Worm (Caenorhabditis elegans) whole organism, mixed stage, embryonic: ENCODE data around the gene F20D6.1.

Source experiments
- M03D4.4 ChIP-seq: sonication (generic microtip); optimal IDR thresholded peaks from 2 replicates; lab custom pipeline; 2017; ENCODE audit warnings: mild to moderate bottlenecking, missing genetic modification characterization, missing compliant biosample characterization
- bed-3 ChIP-seq: fragments of 200-800 bp; sonication (Bioruptor generic); optimal IDR thresholded peaks from 3 replicates; lab custom pipeline; 2018; ENCODE audit warnings: mild to moderate bottlenecking, missing genetic modification characterization, moderate library complexity, missing compliant biosample characterization
- ceh-39 ChIP-seq: fragments of 150-350 bp; optimal IDR thresholded peaks from 2 replicates; lab custom pipeline; 2014; ENCODE audit warnings: missing biosample characterization, missing genetic modification characterization
- ceh-43 ChIP-seq: fragments of 200-800 bp; sonication (Bioruptor generic); optimal IDR thresholded peaks from 2 replicates; lab custom pipeline; 2018; ENCODE audit warnings: mild to moderate bottlenecking, missing genetic modification characterization, moderate library complexity, missing compliant biosample characterization
- ceh-83 ChIP-seq: fragments of 200-800 bp; sonication (Bioruptor generic); optimal IDR thresholded peaks from 2 replicates; lab custom pipeline; 2018; ENCODE audit warnings: mild to moderate bottlenecking, missing genetic modification characterization, missing compliant biosample characterization
- ces-1 ChIP-seq: fragments of 150-350 bp; optimal IDR thresholded peaks from 2 replicates; lab custom pipeline; 2014; ENCODE audit warnings: missing biosample characterization, missing genetic modification reagents, missing genetic modification characterization
- cnd-1 ChIP-seq: fragments of 200-800 bp; sonication (Bioruptor generic); optimal IDR thresholded peaks from 2 replicates; lab custom pipeline; 2018; ENCODE audit warnings: mild to moderate bottlenecking, missing genetic modification characterization, missing compliant biosample characterization
- elt-1 ChIP-seq: sonication (generic microtip); optimal IDR thresholded peaks from 2 replicates; lab custom pipeline; 2017; ENCODE audit warnings: missing genetic modification characterization, mild to moderate bottlenecking, missing compliant biosample characterization, antibody characterized with exemption, moderate library complexity, borderline replicate concordance; ENCODE audit not compliant: insufficient read depth
- elt-3 ChIP-seq: fragments of 150-350 bp; optimal IDR thresholded peaks from 2 replicates; lab custom pipeline; 2014; ENCODE audit warnings: missing biosample characterization, missing genetic modification characterization
- flh-1 ChIP-seq: fragments of 200-800 bp; sonication (Bioruptor generic); optimal IDR thresholded peaks from 2 replicates; lab custom pipeline; 2018; ENCODE audit warnings: mild to moderate bottlenecking, missing genetic modification characterization, moderate library complexity, missing compliant biosample characterization
- ham-2 ChIP-seq: fragments of 200-800 bp; sonication (Bioruptor generic); optimal IDR thresholded peaks from 2 replicates; lab custom pipeline; 2018; ENCODE audit warnings: mild to moderate bottlenecking, missing genetic modification characterization, missing compliant biosample characterization
- lin-13 ChIP-seq: fragments of 150-350 bp; optimal IDR thresholded peaks from 2 replicates; lab custom pipeline; 2014; ENCODE audit warnings: missing biosample characterization, missing genetic modification characterization
- lin-32 ChIP-seq: fragments of 200-800 bp; sonication (Bioruptor generic); optimal IDR thresholded peaks from 2 replicates; lab custom pipeline; 2018; ENCODE audit warnings: mild to moderate bottlenecking, missing genetic modification characterization, missing compliant biosample characterization
- lsy-2 ChIP-seq: fragments of 150-350 bp; optimal IDR thresholded peaks from 2 replicates; lab custom pipeline; 2014; ENCODE audit warnings: missing biosample characterization, missing genetic modification characterization
- mep-1 ChIP-seq: fragments of 150-350 bp; optimal IDR thresholded peaks from 2 replicates; lab custom pipeline; 2017; ENCODE audit warnings: missing biosample characterization, missing genetic modification reagents, missing genetic modification characterization, inconsistent platforms
- nhr-12 ChIP-seq: fragments of 150-350 bp; optimal IDR thresholded peaks from 2 replicates; lab custom pipeline; 2014; ENCODE audit warnings: missing biosample characterization, missing genetic modification characterization
- nhr-2 ChIP-seq: fragments of 150-350 bp; optimal IDR thresholded peaks from 2 replicates; lab custom pipeline; 2014; ENCODE audit warnings: missing biosample characterization, missing genetic modification characterization
- nhr-237 ChIP-seq: fragments of 150-350 bp; optimal IDR thresholded peaks from 2 replicates; lab custom pipeline; 2014; ENCODE audit warnings: missing biosample characterization, missing genetic modification characterization
- nhr-76 ChIP-seq: sonication (generic microtip); optimal IDR thresholded peaks from 2 replicates; lab custom pipeline; 2017; ENCODE audit warnings: missing biosample characterization, missing genetic modification characterization
- pha-4 ChIP-seq: fragments of 150-350 bp; optimal IDR thresholded peaks from 2 replicates; lab custom pipeline; 2018; ENCODE audit warnings: missing biosample characterization, missing genetic modification reagents, missing genetic modification characterization
- sem-2 ChIP-seq: fragments of 200-800 bp; sonication (Bioruptor generic); optimal IDR thresholded peaks from 2 replicates; lab custom pipeline; 2018; ENCODE audit warnings: mild to moderate bottlenecking, missing genetic modification characterization, missing compliant biosample characterization
- snpc-4 ChIP-seq: fragments of 150-350 bp; optimal IDR thresholded peaks from 2 replicates; lab custom pipeline; 2014; ENCODE audit warnings: missing biosample characterization, missing genetic modification characterization
- tbx-8 ChIP-seq: fragments of 200-800 bp; sonication (Bioruptor generic); optimal IDR thresholded peaks from 2 replicates; lab custom pipeline; 2018; ENCODE audit warnings: mild to moderate bottlenecking, missing genetic modification characterization, moderate library complexity, missing compliant biosample characterization
- unc-120 ChIP-seq: sonication (generic microtip); optimal IDR thresholded peaks from 2 replicates; lab custom pipeline; 2017; ENCODE audit warnings: missing genetic modification characterization, missing compliant biosample characterization; ENCODE audit not compliant: poor library complexity, severe bottlenecking
- unc-62 ChIP-seq: fragments of 150-350 bp; optimal IDR thresholded peaks from 2 replicates; lab custom pipeline; 2014; ENCODE audit warnings: missing biosample characterization, missing genetic modification reagents, missing genetic modification characterization
- zip-8 ChIP-seq: fragments of 150-350 bp; optimal IDR thresholded peaks from 2 replicates; lab custom pipeline; 2014; ENCODE audit warnings: missing biosample characterization, missing genetic modification characterization
- ztf-11 ChIP-seq: fragments of 150-350 bp; optimal IDR thresholded peaks from 2 replicates; lab custom pipeline; 2014; ENCODE audit warnings: missing biosample characterization, missing genetic modification characterization

F20D6.1 gene

DNA sequence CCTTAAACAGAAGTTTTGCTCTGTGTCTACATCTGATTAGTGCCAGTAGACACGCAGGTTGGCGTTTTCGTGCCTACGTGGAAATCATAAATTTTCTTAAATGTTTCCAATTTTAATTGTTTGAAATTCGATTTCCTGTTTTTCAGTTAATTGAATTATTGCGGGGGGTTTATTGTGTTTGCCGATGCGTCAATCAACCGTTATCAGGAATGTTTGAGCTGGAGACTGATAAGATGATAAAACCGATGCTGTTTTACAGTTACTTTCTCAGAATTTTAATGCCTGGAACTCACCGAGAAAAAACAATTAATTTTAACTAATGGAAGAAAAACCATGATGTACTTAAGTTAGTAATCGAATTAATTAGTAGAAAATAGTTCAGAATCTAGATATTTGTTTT, 26.6 kb downstream of the F20D6.1 start:
- TF ChIP-seq nhr-237 (tag; lab: Kevin White, UChicago) (no peak), elt-1 (tag; lab: Kevin White, UChicago) (no peak), flh-1 (GFP tag; lab: Kevin White, UChicago) (no peak), nhr-2 (tag; lab: Kevin White, UChicago) (no peak), tbx-8 (GFP tag; lab: Kevin White, UChicago) (no peak), unc-62 (GFP tag; lab: Kevin White, UChicago) (no peak), bed-3 (GFP tag; lab: Kevin White, UChicago) (no peak), lsy-2 (tag; lab: Kevin White, UChicago) (no peak), nhr-12 (tag; lab: Kevin White, UChicago) (no peak), unc-120 (tag; lab: Kevin White, UChicago) (no peak), lin-32 (GFP tag; lab: Kevin White, UChicago) (no peak), zip-8 (tag; lab: Kevin White, UChicago) (no peak), lin-13 (tag; lab: Kevin White, UChicago) (no peak), snpc-4 (no peak), ceh-39 (tag; lab: Kevin White, UChicago) (no peak), mep-1 (tag; lab: Kevin White, UChicago) (no peak), sem-2 (no peak), ham-2 (GFP tag; lab: Kevin White, UChicago) (no peak)

DNA sequence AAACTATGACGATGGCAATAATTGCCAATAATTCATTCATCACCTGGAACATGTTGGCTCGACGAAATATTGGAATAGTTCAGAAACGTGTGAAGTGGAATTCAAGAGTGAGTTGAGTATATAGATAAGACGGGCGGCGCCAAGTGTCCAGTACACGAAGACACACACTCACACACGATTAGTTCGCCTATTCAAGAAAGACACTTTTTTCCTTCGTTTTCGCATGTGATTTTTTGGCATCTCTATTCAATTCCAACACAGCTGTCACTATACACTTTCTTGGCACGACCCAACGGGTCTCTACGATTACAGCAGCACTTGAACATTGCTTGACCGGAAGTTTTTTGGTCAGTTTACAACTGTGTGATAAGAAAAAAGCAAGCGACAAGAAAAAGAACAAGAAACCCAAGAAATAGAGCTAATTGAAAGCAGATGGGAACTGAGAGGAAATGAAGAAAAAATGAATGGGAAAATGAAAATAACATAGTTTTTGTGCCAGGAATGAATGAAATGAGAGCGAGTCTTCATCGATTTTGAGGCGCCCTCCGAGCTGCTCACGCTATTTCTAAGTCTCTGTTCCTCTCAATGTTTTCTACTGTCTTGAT, 27.2 kb downstream of the F20D6.1 start, which contains the start of gene K07C11.8:
Gene K07C11.8 (minus strand): TSS at position 224 of the 605 bp plus-strand sequence.
- TF ChIP-seq sem-2 (no peak), snpc-4 (no peak), ces-1 (GFP tag; lab: Kevin White, UChicago) (peak; percentile 3), mep-1 (tag; lab: Kevin White, UChicago) (no peak), lin-32 (GFP tag; lab: Kevin White, UChicago) (no peak), cnd-1 (tag; lab: Kevin White, UChicago) (no peak), ceh-43 (GFP tag; lab: Kevin White, UChicago) (no peak), unc-120 (tag; lab: Kevin White, UChicago) (no peak), ceh-83 (GFP tag; lab: Kevin White, UChicago) (no peak)

DNA sequence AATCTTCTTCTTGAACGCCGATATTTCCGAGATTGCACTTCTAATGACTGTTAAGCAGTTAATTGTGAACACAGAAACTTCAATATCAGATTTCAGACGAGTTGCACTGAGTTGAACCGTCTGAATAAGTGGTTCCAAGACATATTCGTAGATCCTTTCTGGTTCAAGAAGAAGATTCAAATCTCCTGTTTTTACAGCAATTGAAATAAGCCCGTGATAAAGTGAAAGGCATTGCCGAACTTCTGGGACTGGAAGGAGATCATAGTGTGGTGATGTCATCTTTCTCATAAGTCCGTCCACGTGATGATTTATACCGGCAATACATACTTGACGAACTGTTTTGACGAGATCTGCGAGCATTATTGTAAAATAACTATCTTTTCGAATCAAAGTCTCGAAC, 29.0 kb downstream of the F20D6.1 start:
- no peak for TF ChIP-seq lsy-2 (tag; lab: Kevin White, UChicago)

DNA sequence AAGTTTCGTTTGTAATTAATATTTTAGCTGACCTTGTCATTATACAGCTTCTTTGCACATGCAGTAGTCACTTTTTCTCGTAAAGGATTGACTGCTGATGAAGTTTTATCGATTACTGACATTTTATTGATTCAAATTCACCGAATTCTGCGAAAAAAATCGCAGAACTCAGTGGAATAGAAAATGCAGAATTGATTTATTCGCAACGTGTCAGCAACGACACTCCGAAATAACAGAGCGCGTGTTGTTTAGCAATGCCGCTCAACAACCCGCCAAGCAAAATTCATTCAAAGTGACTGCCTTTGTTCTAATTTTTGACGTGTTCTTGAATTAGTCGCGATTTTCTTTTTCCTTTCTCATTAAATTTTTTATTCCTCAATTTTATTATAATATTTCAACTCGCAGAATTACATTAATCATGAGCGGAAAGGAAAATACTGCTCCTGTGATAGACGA, 30.6 kb downstream of the F20D6.1 start, which contains the start of the genes cogc-6 and air-1:
Gene cogc-6 (minus strand): TSS at position 234 of the 456 bp plus-strand sequence.
Gene air-1 (plus strand): TSS at position 406 of the 456 bp plus-strand sequence.
- TF ChIP-seq elt-3 (tag; lab: Kevin White, UChicago) (no peak), nhr-76 (tag; lab: Kevin White, UChicago) (no peak), snpc-4 (no peak), unc-120 (tag; lab: Kevin White, UChicago) (no peak), ztf-11 (tag; lab: Kevin White, UChicago) (no peak), M03D4.4 (tag; lab: Kevin White, UChicago) (no peak), ces-1 (GFP tag; lab: Kevin White, UChicago) (no peak), pha-4 (tag; lab: Kevin White, UChicago) (peak; percentile 35), tbx-8 (GFP tag; lab: Kevin White, UChicago) (no peak), lin-32 (GFP tag; lab: Kevin White, UChicago) (no peak), mep-1 (tag; lab: Kevin White, UChicago) (peak; percentile 8)

DNA sequence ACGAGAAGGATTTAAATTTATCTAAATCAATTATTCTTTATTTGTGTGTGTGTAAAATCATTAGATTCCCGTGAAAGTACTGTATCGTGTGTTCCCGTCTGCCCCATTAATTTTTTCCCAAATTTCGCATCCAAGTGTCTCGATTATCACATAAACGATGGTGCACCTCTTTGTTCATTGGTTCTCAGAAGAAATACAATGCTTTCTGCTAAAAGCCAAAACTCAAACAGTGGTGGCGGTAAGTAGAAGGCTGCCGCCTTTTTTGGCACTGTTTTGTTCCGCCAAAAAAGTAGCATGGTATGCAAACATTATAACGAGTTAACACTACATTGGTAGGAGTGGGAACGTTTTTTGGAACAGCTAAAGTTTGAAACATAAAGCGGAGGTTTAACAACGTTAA, 32.9 kb downstream of the F20D6.1 start:
- no peak for TF ChIP-seq ztf-11 (tag; lab: Kevin White, UChicago)
- no peak for TF ChIP-seq bed-3 (GFP tag; lab: Kevin White, UChicago)
- TF ChIP-seq ceh-39 (tag; lab: Kevin White, UChicago), result no peak
- TF ChIP-seq flh-1 (GFP tag; lab: Kevin White, UChicago), result no peak
- no peak for TF ChIP-seq zip-8 (tag; lab: Kevin White, UChicago)
- no peak for TF ChIP-seq nhr-76 (tag; lab: Kevin White, UChicago)
- TF ChIP-seq unc-120 (tag; lab: Kevin White, UChicago), result no peak
- no peak for TF ChIP-seq elt-1 (tag; lab: Kevin White, UChicago)
- TF ChIP-seq sem-2, result no peak
